Worm (Caenorhabditis elegans) whole organism, L1 larva: ENCODE results near the gene folt-1.

Source experiments
- C04F5.9 ChIP-seq: sonication (generic microtip); optimal IDR thresholded peaks from 2 replicates; lab custom pipeline; 2016; ENCODE audit warnings: missing genetic modification characterization, missing compliant biosample characterization
- C16A3.4 ChIP-seq: fragments of 150-350 bp; optimal IDR thresholded peaks from 2 replicates; lab custom pipeline; 2014; ENCODE audit warnings: missing biosample characterization, missing genetic modification characterization
- C34B4.2 ChIP-seq: sonication (generic microtip); optimal IDR thresholded peaks from 2 replicates; lab custom pipeline; 2017; ENCODE audit warnings: mild to moderate bottlenecking, missing genetic modification characterization, missing compliant biosample characterization
- F16B12.6 ChIP-seq: fragments of 150-350 bp; optimal IDR thresholded peaks from 2 replicates; lab custom pipeline; 2014; ENCODE audit warnings: missing biosample characterization, missing genetic modification characterization
- blmp-1 ChIP-seq: fragments of 150-350 bp; optimal IDR thresholded peaks from 2 replicates; lab custom pipeline; 2014; ENCODE audit warnings: missing biosample characterization, missing genetic modification characterization
- ceh-63 ChIP-seq: fragments of 200-800 bp; sonication (Bioruptor generic); optimal IDR thresholded peaks from 2 replicates; lab custom pipeline; 2018; ENCODE audit warnings: mild to moderate bottlenecking, missing genetic modification characterization, missing compliant biosample characterization
- ceh-82 ChIP-seq, 3 experiments: fragments of 150-350 bp in 1 of 3; sonication (generic microtip) in 2 of 3; optimal IDR thresholded peaks; 2 replicates each; lab custom pipeline; 2014 to 2017; ENCODE audit warnings: missing biosample characterization in 3 of 3, missing genetic modification characterization in 3 of 3
- dsc-1 ChIP-seq: sonication (generic microtip); optimal IDR thresholded peaks from 2 replicates; lab custom pipeline; 2016; ENCODE audit warnings: mild to moderate bottlenecking, missing genetic modification characterization, missing compliant biosample characterization
- efl-1 ChIP-seq, 4 experiments: fragments of 150-350 bp; optimal IDR thresholded peaks in 3 of 4; peaks in 1 of 4; 1 replicate in 1 of 4; 2 replicates in 3 of 4; lab custom pipeline; 2014; ENCODE audit warnings: missing biosample characterization in 2 of 4, missing genetic modification characterization in 2 of 4, missing genetic modification reagents in 2 of 4
- fkh-4 ChIP-seq: sonication (generic microtip); optimal IDR thresholded peaks from 2 replicates; lab custom pipeline; 2016; ENCODE audit warnings: missing compliant biosample characterization, missing genetic modification characterization, borderline replicate concordance
- fkh-8 ChIP-seq: sonication (generic microtip); optimal IDR thresholded peaks from 2 replicates; lab custom pipeline; 2016; ENCODE audit warnings: mild to moderate bottlenecking, missing genetic modification characterization, missing compliant biosample characterization
- hlh-17 ChIP-seq: fragments of 200-800 bp; sonication (Bioruptor generic); optimal IDR thresholded peaks from 2 replicates; lab custom pipeline; 2018; ENCODE audit warnings: missing genetic modification characterization, mild to moderate bottlenecking, missing compliant biosample characterization, moderate library complexity, borderline replicate concordance
- hlh-4 ChIP-seq: sonication (generic microtip); optimal IDR thresholded peaks from 2 replicates; lab custom pipeline; 2016; ENCODE audit warnings: mild to moderate bottlenecking, missing genetic modification characterization, missing compliant biosample characterization
- jun-1 ChIP-seq: fragments of 150-350 bp; optimal IDR thresholded peaks from 2 replicates; lab custom pipeline; 2014; ENCODE audit warnings: missing biosample characterization, missing genetic modification reagents, missing genetic modification characterization
- lin-13 ChIP-seq: fragments of 150-350 bp; optimal IDR thresholded peaks from 2 replicates; lab custom pipeline; 2014; ENCODE audit warnings: missing biosample characterization, missing genetic modification reagents, missing genetic modification characterization
- lin-14 ChIP-seq: fragments of 200-800 bp; sonication (Bioruptor generic); optimal IDR thresholded peaks from 2 replicates; lab custom pipeline; 2018; ENCODE audit warnings: mild to moderate bottlenecking, missing genetic modification characterization, moderate library complexity, missing compliant biosample characterization
- lin-15B ChIP-seq: fragments of 150-350 bp; sonication (generic microtip); optimal IDR thresholded peaks from 3 replicates; lab custom pipeline; 2014; ENCODE audit warnings: missing biosample characterization, missing genetic modification characterization
- lin-35 ChIP-seq, 2 experiments: fragments of 150-350 bp; optimal IDR thresholded peaks; 2 replicates each; lab custom pipeline; 2014; ENCODE audit warnings: missing biosample characterization in 2 of 2, missing genetic modification characterization in 2 of 2, missing genetic modification reagents in 2 of 2
- mab-9 ChIP-seq: fragments of 200-800 bp; sonication (Bioruptor generic); IDR thresholded peaks from 2 replicates; pipeline ENCODE4 v1.3.6; 2022; ENCODE audit warnings: missing genetic modification reagents, missing genetic modification characterization, missing compliant biosample characterization
- mep-1 ChIP-seq: fragments of 150-350 bp; optimal IDR thresholded peaks from 2 replicates; lab custom pipeline; 2014; ENCODE audit warnings: missing biosample characterization, missing genetic modification characterization
- nhr-11 ChIP-seq: fragments of 150-350 bp; optimal IDR thresholded peaks from 2 replicates; lab custom pipeline; 2014; ENCODE audit warnings: missing biosample characterization, missing genetic modification characterization
- nhr-19 ChIP-seq: fragments of 200-800 bp; sonication (Bioruptor generic); conservative IDR thresholded peaks from 2 replicates; pipeline ENCODE4 v1.3.6; 2022; ENCODE audit warnings: missing genetic modification characterization, missing compliant biosample characterization
- nhr-28 ChIP-seq: fragments of 150-350 bp; optimal IDR thresholded peaks from 2 replicates; lab custom pipeline; 2014; ENCODE audit warnings: missing biosample characterization, missing genetic modification characterization
- nhr-47 ChIP-seq: sonication (generic microtip); optimal IDR thresholded peaks from 2 replicates; lab custom pipeline; 2016; ENCODE audit warnings: mild to moderate bottlenecking, missing genetic modification characterization, moderate library complexity, missing compliant biosample characterization
- nhr-71 ChIP-seq: sonication (generic microtip); optimal IDR thresholded peaks from 2 replicates; lab custom pipeline; 2016; ENCODE audit warnings: mild to moderate bottlenecking, missing genetic modification characterization, moderate library complexity, missing compliant biosample characterization
- nhr-85 ChIP-seq: sonication (generic microtip); peaks from one replicate; lab custom pipeline; 2016; ENCODE audit warnings: missing genetic modification characterization, inconsistent platforms, missing compliant biosample characterization
- nhr-90 ChIP-seq: sonication (generic microtip); optimal IDR thresholded peaks from 2 replicates; lab custom pipeline; 2016; ENCODE audit warnings: mild to moderate bottlenecking, missing genetic modification characterization, missing compliant biosample characterization; ENCODE audit not compliant: poor library complexity
- pag-3 ChIP-seq: sonication (generic microtip); optimal IDR thresholded peaks from 2 replicates; lab custom pipeline; 2017; ENCODE audit warnings: missing genetic modification characterization, mild to moderate bottlenecking, missing compliant biosample characterization, antibody characterized with exemption, borderline replicate concordance; ENCODE audit not compliant: insufficient read depth
- pax-3 ChIP-seq: fragments of 200-800 bp; sonication (Bioruptor generic); optimal IDR thresholded peaks from 2 replicates; lab custom pipeline; 2018; ENCODE audit warnings: mild to moderate bottlenecking, missing genetic modification characterization, moderate library complexity, missing compliant biosample characterization
- rnt-1 ChIP-seq: sonication (generic microtip); optimal IDR thresholded peaks from 2 replicates; lab custom pipeline; 2016; ENCODE audit warnings: mild to moderate bottlenecking, missing genetic modification characterization, moderate library complexity, missing compliant biosample characterization
- skn-1 ChIP-seq: fragments of 150-350 bp; optimal IDR thresholded peaks from 2 replicates; lab custom pipeline; 2014; ENCODE audit warnings: missing biosample characterization, missing genetic modification characterization
- snu-23 ChIP-seq: sonication (generic microtip); optimal IDR thresholded peaks from 2 replicates; lab custom pipeline; 2016; ENCODE audit warnings: missing genetic modification characterization, missing compliant biosample characterization
- sptf-1 ChIP-seq: fragments of 150-350 bp; optimal IDR thresholded peaks from 2 replicates; lab custom pipeline; 2014; ENCODE audit warnings: missing biosample characterization, missing genetic modification characterization
- unc-30 ChIP-seq: sonication (generic microtip); optimal IDR thresholded peaks from 2 replicates; lab custom pipeline; 2017; ENCODE audit warnings: missing biosample characterization, missing genetic modification characterization
- xbp-1 ChIP-seq: sonication (generic microtip); optimal IDR thresholded peaks from 2 replicates; lab custom pipeline; 2016; ENCODE audit warnings: missing genetic modification characterization, missing compliant biosample characterization
- ztf-11 ChIP-seq, 2 experiments: sonication (generic microtip); optimal IDR thresholded peaks; 2 replicates each; lab custom pipeline; 2016 to 2017; ENCODE audit warnings: missing genetic modification characterization in 2 of 2, missing biosample characterization in 1 of 2, missing compliant biosample characterization in 1 of 2

Gene folt-1

DNA sequence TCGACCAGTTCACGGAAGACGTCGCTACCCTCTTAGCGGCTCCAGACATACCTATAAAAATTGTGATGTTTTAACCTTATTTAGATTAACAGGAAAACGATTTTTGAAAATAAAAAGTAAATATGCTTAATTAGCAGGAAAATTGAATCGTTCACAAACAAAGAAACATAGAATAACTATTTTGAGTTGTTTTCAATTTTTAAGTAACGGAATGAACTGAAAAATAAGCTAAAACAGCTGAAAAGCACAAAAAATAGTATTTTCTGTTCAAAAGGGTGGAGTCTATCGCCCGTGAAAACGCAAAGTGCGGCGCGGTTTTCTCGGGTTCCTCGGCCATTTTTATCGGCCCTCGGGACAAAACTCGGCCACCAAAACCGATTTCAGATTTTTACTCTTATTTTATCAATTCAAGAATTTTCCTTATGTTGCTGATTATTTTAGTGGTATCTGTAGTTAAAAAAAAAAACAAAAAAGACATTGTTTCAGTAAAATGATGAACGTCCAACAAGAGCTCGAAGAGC lies 17.4 kb upstream of the folt-1 start, which contains the start of the genes atp-5 and lmtr-3 (continued):
- peak; percentile 85 for TF ChIP-seq fkh-8 (tag; lab: Kevin White, UChicago)
- peak; percentile 81 for TF ChIP-seq nhr-47
- TF ChIP-seq ztf-11 (tag; optimal IDR thresholded peaks at IDR 0.05; lab: Kevin White, UChicago), result peak in 1 of 2 experiments; percentile 81
- peak; percentile 32 for TF ChIP-seq C04F5.9 (tag; lab: Kevin White, UChicago)
- TF ChIP-seq mep-1 (tag; lab: Kevin White, UChicago), result peak; percentile 75
- TF ChIP-seq nhr-28 (tag; lab: Kevin White, UChicago), result no peak
- TF ChIP-seq nhr-90, result peak; percentile 83
- TF ChIP-seq C16A3.4 (tag; lab: Kevin White, UChicago), result peak; percentile 73

DNA sequence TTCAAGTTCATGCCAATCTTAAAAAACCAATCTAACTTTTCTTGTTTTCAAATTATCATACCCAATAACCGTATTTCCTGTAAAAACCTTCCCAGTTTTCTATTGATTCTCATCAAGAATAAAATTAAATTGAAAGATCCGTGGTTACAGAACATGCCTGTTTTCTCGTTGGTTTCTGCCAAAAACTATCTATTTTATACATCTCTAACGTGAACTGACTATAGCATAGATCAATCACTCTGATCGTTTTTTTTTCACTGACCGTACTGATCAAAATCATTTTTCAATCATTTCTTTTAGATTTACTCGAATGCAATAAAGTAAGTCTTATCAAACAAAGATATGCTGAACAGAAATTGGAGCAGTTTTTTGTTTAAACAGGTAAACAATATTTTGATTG lies 16.4 kb upstream of the folt-1 start, which contains the start of gene C06H2.2:
Gene C06H2.2 (plus strand): TSS at position 301 of the 400 bp plus-strand sequence.
- no peak for TF ChIP-seq C34B4.2 (tag; lab: Kevin White, UChicago)
- no peak for TF ChIP-seq efl-1 (optimal IDR thresholded peaks at IDR 0.05; lab: Kevin White, UChicago)
- TF ChIP-seq efl-1 (GFP tag; optimal IDR thresholded peaks at IDR 0.05 in 1 of 2; lab: Kevin White, UChicago), result peak in 1 of 2 experiments; percentile 71

DNA sequence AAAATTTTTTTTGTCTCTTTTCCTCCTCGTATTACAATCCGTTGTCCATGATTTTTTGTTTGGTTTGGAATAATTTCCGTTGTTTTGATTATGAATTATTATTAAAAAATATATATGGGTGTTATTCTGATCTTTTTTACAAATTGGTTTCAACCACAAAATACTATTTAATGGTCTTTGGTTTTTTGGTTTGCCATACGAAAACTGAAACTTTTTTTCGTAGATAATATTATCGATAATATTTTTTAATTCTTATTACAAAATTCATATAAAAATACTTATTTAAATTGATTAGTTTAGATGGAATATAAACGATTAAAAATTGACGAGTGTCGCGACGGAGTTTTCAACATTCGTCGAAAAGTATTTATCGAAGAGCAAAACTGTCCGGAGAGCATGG lies 14.1 kb upstream of the folt-1 start, which contains the start of gene jmjd-5:
Gene jmjd-5 (plus strand): TSS at position 301 of the 400 bp plus-strand sequence.
- TF ChIP-seq nhr-47, result no peak
- no peak for TF ChIP-seq mab-9 (GFP tag; lab: Robert Waterston, UW)
- TF ChIP-seq rnt-1, result no peak
- TF ChIP-seq lin-13, result no peak
- TF ChIP-seq nhr-28 (tag; lab: Kevin White, UChicago), result no peak
- no peak for TF ChIP-seq nhr-11 (tag; lab: Kevin White, UChicago)
- TF ChIP-seq, all 84 proteins: peak for 0

DNA sequence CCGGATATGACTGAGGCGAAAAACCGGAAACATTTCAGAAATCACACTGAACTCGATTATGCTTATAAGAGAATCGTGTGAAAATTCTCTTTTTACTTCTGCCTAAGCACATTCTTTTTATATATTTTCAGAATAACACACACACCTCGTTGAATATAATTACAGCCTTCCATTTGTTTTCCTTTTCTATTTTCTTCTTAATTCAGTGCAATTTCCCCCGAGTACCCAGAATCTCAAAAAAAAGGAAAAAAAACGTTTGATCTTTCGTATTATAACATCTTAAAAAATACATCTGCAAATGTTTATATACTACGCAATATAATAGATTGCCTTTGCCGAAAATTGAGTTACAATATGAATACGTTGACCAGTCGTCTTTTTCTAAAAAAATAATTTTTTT lies 9.5 kb upstream of the folt-1 start:
- TF ChIP-seq nhr-11 (tag; lab: Kevin White, UChicago), result peak; percentile 0
- no peak for TF ChIP-seq rnt-1
- no peak for TF ChIP-seq sptf-1
- no peak for TF ChIP-seq pag-3 (tag; lab: Kevin White, UChicago)
- peak; percentile 6 for TF ChIP-seq lin-14 (GFP tag; lab: Kevin White, UChicago)
- no peak for TF ChIP-seq hlh-17 (GFP tag; lab: Kevin White, UChicago)
- TF ChIP-seq skn-1 (tag; lab: Kevin White, UChicago), result no peak
- TF ChIP-seq snu-23, result no peak
- TF ChIP-seq unc-30 (tag; lab: Kevin White, UChicago), result no peak
- peak; percentile 54 for TF ChIP-seq fkh-8 (tag; lab: Kevin White, UChicago)
- TF ChIP-seq hlh-4 (tag; lab: Kevin White, UChicago), result no peak
- no peak for TF ChIP-seq ceh-82 (tag; optimal IDR thresholded peaks at IDR 0.05; lab: Kevin White, UChicago)
- no peak for TF ChIP-seq mep-1 (tag; lab: Kevin White, UChicago)
- TF ChIP-seq nhr-71, result peak; percentile 21

DNA sequence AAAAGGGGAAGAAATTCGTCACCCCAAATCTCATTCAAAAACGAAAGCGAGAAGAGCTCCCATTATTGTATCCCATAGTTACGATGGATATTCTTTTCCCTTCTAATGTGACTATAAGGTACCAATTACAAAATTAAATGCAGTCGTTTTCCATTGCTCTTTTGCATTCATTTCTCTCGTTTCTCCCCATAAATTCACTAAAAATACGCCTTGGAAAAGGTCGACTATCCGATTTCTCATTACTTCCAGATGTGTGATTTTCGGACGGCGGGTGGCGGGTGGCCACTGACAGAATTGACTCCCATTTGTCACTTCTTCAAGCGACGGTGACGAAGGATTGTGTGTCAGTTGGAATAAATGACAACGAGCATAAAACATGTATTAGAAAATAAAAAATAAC lies 7.8 kb upstream of the folt-1 start:
- TF ChIP-seq nhr-11 (tag; lab: Kevin White, UChicago) (no peak), dsc-1 (tag; lab: Kevin White, UChicago) (peak; percentile 96), ceh-63 (GFP tag; lab: Kevin White, UChicago) (no peak), fkh-4 (tag; lab: Kevin White, UChicago) (peak; percentile 78), jun-1 (tag; lab: Kevin White, UChicago) (no peak), xbp-1 (tag; lab: Kevin White, UChicago) (no peak), C04F5.9 (tag; lab: Kevin White, UChicago) (no peak)

DNA sequence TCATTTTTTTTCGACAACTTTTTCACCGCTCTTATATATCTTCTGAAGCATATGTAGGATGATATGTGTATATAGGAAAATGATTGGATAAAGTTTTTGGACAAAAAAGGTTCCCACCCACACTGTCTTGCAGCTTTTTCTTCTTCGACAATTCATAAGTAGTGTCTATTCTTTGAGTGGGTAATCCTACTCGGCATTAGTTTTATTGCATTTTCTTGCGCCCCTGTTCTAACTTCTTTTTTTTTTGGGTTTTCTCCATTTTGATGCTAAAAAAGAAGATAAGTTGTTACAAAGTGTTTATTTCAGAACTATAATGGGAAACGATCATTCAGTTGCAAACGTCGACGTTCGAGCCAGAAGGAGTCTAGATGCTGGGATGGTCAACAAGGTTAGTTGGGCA lies 7.0 kb upstream of the folt-1 start, which contains the start of gene glb-3:
Gene glb-3 (plus strand): TSS at position 301 of the 400 bp plus-strand sequence.
- TF ChIP-seq nhr-85 (tag; lab: Kevin White, UChicago) (no peak), efl-1 (optimal IDR thresholded peaks at IDR 0.05; lab: Kevin White, UChicago) (no peak), efl-1 (GFP tag; optimal IDR thresholded peaks at IDR 0.05 in 1 of 2; lab: Kevin White, UChicago) (no peak), blmp-1 (no peak), lin-35 (GFP tag; optimal IDR thresholded peaks at IDR 0.05; lab: Kevin White, UChicago) (no peak), lin-15B (tag; lab: Kevin White, UChicago) (no peak), unc-30 (tag; lab: Kevin White, UChicago) (no peak), F16B12.6 (tag; lab: Kevin White, UChicago) (no peak), nhr-19 (GFP tag; lab: Robert Waterston, UW) (no peak), hlh-17 (GFP tag; lab: Kevin White, UChicago) (no peak), pax-3 (no peak), xbp-1 (tag; lab: Kevin White, UChicago) (no peak)
